Fruit fly (Drosophila melanogaster) S2 (cell line): ENCODE measurements around the gene osi.

Experiments used
- CG8478 ChIP-seq: fragments of >200 bp; optimal IDR thresholded peaks from 2 replicates; lab custom pipeline; 2018
- CTCF ChIP-seq, 2 experiments: fragments of >200 bp; optimal IDR thresholded peaks; 2 replicates each; lab custom pipeline; 2018

osi gene

DNA sequence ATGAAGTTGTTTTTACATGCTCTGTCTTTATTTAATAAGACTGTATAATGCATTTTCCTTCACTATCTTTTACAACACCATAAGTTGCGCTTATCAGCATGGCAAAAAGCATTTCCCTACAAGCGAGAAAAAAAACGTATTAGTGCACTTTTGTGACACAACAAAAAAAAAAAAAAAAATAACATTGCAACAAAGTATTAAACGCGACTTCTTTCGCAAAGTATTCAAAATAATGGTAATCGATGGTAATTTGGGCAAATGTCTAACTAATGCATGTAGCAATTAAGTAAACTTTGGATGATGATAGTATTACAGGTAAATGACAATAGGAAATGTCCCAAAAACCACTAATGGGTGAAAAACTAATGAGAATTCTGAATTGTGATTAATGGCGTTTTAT, 39.8 kb downstream of the osi start:
- TF ChIP-seq CTCF (optimal IDR thresholded peaks at IDR 0.05; lab: Kevin White, UChicago) (no peak), CG8478 (no peak)

- TF ChIP-seq CTCF (optimal IDR thresholded peaks at IDR 0.05; lab: Kevin White, UChicago), result no peak
- no peak for TF ChIP-seq CG8478
Measured at dm6 chr2L:16846742-16847346, 40.9 kb downstream of the osi start.

- TF ChIP-seq CG8478, result no peak
Measured at dm6 chr2L:16845179-16845578, 42.6 kb downstream of the osi start.

DNA sequence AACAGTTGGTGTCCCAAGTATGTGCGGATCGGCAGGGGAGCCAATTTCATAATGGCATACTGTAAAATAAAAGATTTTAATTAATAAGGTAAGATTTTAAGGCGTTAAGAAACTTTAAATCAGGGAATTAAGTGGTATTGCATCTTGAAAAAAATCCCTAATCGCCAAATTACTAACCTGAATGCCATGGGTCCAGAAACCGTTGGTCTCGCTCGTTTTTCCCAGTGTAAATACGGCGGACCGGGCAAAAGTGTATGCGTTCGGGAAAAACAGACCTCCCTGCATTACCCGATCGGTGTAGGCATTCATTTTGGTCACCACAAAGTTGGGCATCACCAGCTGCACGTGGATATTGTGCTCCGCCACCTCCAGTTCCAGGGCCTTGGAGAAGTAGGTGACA, 44.4 kb downstream of the osi start:
- TF ChIP-seq CG8478, result no peak

dm6 chr2L:16842505-16842904, 45.3 kb downstream of the osi start:
- no peak for TF ChIP-seq CG8478
- no peak for TF ChIP-seq CTCF (optimal IDR thresholded peaks at IDR 0.05; lab: Kevin White, UChicago)

dm6 chr2L:16839665-16840064, 48.1 kb downstream of the osi start:
- TF ChIP-seq CG8478 (no peak), CTCF (optimal IDR thresholded peaks at IDR 0.05; lab: Kevin White, UChicago) (no peak)

DNA sequence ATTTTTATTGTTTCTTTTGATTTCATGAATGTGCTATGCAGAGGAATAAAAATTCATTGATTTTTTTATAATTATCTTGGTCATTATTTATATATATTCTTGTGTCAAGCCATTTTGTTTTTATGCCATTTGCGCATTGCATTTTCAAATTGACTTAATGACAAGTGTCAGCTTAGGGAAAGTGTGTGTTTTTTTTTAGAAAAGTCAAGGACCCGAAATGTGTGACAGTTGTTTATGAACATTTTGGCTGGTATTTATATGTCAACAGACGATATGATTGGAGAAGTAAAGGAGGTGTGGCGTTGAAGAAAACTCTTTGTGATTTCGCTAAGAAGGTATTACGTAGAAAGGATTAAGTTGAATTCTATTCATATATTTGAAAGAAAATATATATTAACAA, 50.1 kb downstream of the osi start, which contains the start of the genes SclA and SclB:
SclA (plus strand) TSS at position 301 of the 400 bp plus-strand sequence.
SclB (plus strand) TSS at position 301 of the 400 bp plus-strand sequence.
- TF ChIP-seq CG8478, result no peak
- TF ChIP-seq CTCF (optimal IDR thresholded peaks at IDR 0.05; lab: Kevin White, UChicago), result no peak

DNA sequence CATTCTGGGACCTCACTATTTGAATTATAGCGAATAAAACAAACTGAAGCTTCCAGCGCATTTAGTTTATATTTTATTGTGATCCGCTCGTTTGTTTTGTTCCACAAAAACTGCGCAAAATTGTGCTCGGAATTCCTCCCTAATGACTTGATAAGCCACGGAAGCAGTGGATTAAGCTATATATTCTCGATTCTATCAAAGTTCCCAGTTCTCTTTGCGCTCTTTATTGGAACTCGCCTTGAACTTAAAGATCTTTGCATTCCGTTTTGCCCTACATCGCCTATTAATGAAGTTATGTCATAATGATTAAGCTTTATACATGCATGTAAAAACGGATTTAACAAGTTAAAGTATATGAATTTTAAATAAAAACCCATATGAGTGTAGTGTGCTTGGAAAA, 50.6 kb downstream of the osi start, which contains the start of gene Nepl9:
Nepl9 (minus strand) TSS at position 101 of the 400 bp plus-strand sequence.
- TF ChIP-seq CG8478 (no peak), CTCF (optimal IDR thresholded peaks at IDR 0.05; lab: Kevin White, UChicago) (no peak)
